Fruit fly (Drosophila melanogaster) whole organism, pupa: ENCODE results near the gene CG34041.

ENCODE experiments used
- CG14655 ChIP-seq: fragments of 200-800 bp; sonication (Bioruptor generic); optimal IDR thresholded peaks from 3 replicates; lab custom pipeline; 2017; ENCODE audit warnings: mild to moderate bottlenecking, missing biosample characterization, missing genetic modification reagents, missing genetic modification characterization
- CG32121 ChIP-seq: fragments of 200-800 bp; sonication (Bioruptor generic); IDR thresholded peaks from 2 replicates; pipeline ENCODE4 v1.3.6; 2022; ENCODE audit warnings: missing biosample characterization, missing genetic modification characterization
- Pif1B ChIP-seq: fragments of 200-800 bp; sonication (Bioruptor generic); optimal IDR thresholded peaks from 3 replicates; lab custom pipeline; 2016; ENCODE audit warnings: missing biosample characterization, missing genetic modification characterization
- Snoo ChIP-seq: fragments of 200-800 bp; sonication (Bioruptor generic); optimal IDR thresholded peaks from 3 replicates; lab custom pipeline; 2017; ENCODE audit warnings: missing biosample characterization, mild to moderate bottlenecking, missing genetic modification characterization, inconsistent platforms

- TF ChIP-seq CG14655 (GFP tag; lab: Kevin White, UChicago) (no peak), Snoo (tag; lab: Kevin White, UChicago) (no peak), Pif1B (GFP tag; lab: Kevin White, UChicago) (no peak), CG32121 (no peak)
These were observed 48.5 kb upstream of the CG34041 start, which contains the start of the genes CG2224 and CDase for dm6 chr3R:30459066-30459935.
